Fruit fly (Drosophila melanogaster): ENCODE data around the gene CG4743.

The CG4743 gene

DNA sequence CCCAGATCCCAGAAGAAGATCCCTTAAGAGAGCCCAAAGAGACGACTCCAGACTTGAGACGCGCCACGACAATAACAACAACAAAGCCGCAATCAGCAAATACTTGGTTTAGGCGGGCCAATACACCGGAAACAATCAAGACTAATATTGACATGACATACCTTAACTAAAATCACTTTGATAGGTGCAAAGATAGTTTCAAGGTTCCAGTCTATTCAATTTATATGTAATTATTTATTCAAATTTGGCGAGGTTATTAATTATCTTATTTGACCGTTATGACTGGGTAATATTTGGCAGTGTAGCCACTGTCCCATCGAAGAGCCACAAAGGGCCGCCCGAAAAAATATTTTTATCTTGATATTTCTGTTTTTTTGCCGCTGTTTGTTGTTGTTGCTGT, 39.9 kb downstream of the CG4743 start (continued):
- TF ChIP-seq tio (GFP tag; optimal IDR thresholded peaks at IDR 0.05) (peak; percentile 1), org-1 (GFP tag; optimal IDR thresholded peaks at IDR 0.05) (peak; percentile 35), disco-r (GFP tag; optimal IDR thresholded peaks at IDR 0.05) (no peak), dimm (GFP tag; IDR thresholded peaks at IDR 0.05) (no peak), ara (GFP tag; IDR thresholded peaks at IDR 0.05) (peak; percentile 82), CG17612 (GFP tag; IDR thresholded peaks at IDR 0.05) (no peak), CG2875 (GFP tag; optimal IDR thresholded peaks at IDR 0.05) (peak; percentile 7), CG31441 (GFP tag; IDR thresholded peaks at IDR 0.05) (peak; percentile 61), CTCF (GFP tag; optimal IDR thresholded peaks at IDR 0.05) (no peak), jing (GFP tag; optimal IDR thresholded peaks at IDR 0.05) (peak; percentile 4), gro (GFP tag; optimal IDR thresholded peaks at IDR 0.05) (no peak), D19A (tag; optimal IDR thresholded peaks at IDR 0.05) (peak; percentile 56), Gug (GFP tag; IDR thresholded peaks at IDR 0.05) (peak; percentile 3; the same call in 1 of the 4 replicates), ac (GFP tag; optimal IDR thresholded peaks at IDR 0.05) (peak; percentile 61), her (GFP tag; optimal IDR thresholded peaks at IDR 0.05) (no peak), CG8290 (GFP tag; optimal IDR thresholded peaks at IDR 0.05) (no peak), CG8290 (tag; optimal IDR thresholded peaks at IDR 0.05) (no peak), CG1832 (GFP tag; optimal IDR thresholded peaks at IDR 0.05) (no peak), CG32772 (GFP tag; IDR thresholded peaks at IDR 0.05) (peak; percentile 21; the same call in 1 of the 2 replicates), az2 (GFP tag; optimal IDR thresholded peaks at IDR 0.05) (peak; percentile 55), chinmo (GFP tag; IDR thresholded peaks at IDR 0.05; ENCODE audit: partially characterized antibody) (no peak), pfk (GFP tag; optimal IDR thresholded peaks at IDR 0.05) (no peak), ken (GFP tag; IDR thresholded peaks at IDR 0.05) (peak; percentile 70; the same call in 2 of the 3 replicates), crol (GFP tag; IDR thresholded peaks at IDR 0.05) (no peak), CG11093 (GFP tag; IDR thresholded peaks at IDR 0.05) (peak; percentile 43; the same call in 1 of the 3 replicates), Ravus (GFP tag; IDR thresholded peaks at IDR 0.05) (peak; percentile 1; the same call in 1 of the 2 replicates), Fer3 (tag; optimal IDR thresholded peaks at IDR 0.05) (peak; percentile 52), Camta (GFP tag; optimal IDR thresholded peaks at IDR 0.05) (peak; percentile 26), CG14860 (GFP tag; IDR thresholded peaks at IDR 0.05; ENCODE audit: partially characterized antibody) (no peak), Dll (GFP tag; IDR thresholded peaks at IDR 0.05; ENCODE audit: partially characterized antibody) (no peak), CG6791 (GFP tag; IDR thresholded peaks at IDR 0.05; ENCODE audit: partially characterized antibody) (no peak), dan (GFP tag; IDR thresholded peaks at IDR 0.05) (0 out of 2 replicates have a peak, but pooled peaks have one; percentile 18), Nf-YB (GFP tag; optimal IDR thresholded peaks at IDR 0.05) (peak; percentile 8), Bteb2 (GFP tag; optimal IDR thresholded peaks at IDR 0.05) (no peak), vvl (GFP tag; IDR thresholded peaks at IDR 0.05) (peak; percentile 64), gt (GFP tag; IDR thresholded peaks at IDR 0.05) (0 out of 2 replicates have a peak, but pooled peaks have one; percentile 30), CG9727 (GFP tag; optimal IDR thresholded peaks at IDR 0.05) (peak; percentile 75), CG13894 (tag; optimal IDR thresholded peaks at IDR 0.05) (no peak), tap (tag; optimal IDR thresholded peaks at IDR 0.05) (peak; percentile 56), CG10147 (GFP tag; optimal IDR thresholded peaks at IDR 0.05) (no peak), CG14965 (GFP tag; optimal IDR thresholded peaks at IDR 0.05; ENCODE audit: borderline replicate concordance) (no peak), Drgx (GFP tag; IDR thresholded peaks at IDR 0.05) (peak; percentile 28; the same call in 1 of the 2 replicates), amos (GFP tag; IDR thresholded peaks at IDR 0.05; ENCODE audit: partially characterized antibody) (no peak), sima (GFP tag; optimal IDR thresholded peaks at IDR 0.05) (no peak), slp2 (GFP tag; optimal IDR thresholded peaks at IDR 0.05) (peak; percentile 11), slbo (GFP tag; IDR thresholded peaks at IDR 0.05) (peak; percentile 53), Ets97D (GFP tag; optimal IDR thresholded peaks at IDR 0.05) (no peak), CG9437 (GFP tag; optimal IDR thresholded peaks at IDR 0.05) (no peak), Lim3 (GFP tag; IDR thresholded peaks at IDR 0.05) (no peak), Hr78 (GFP tag; optimal IDR thresholded peaks at IDR 0.05) (no peak), Ptx1 (GFP tag; IDR thresholded peaks at IDR 0.05) (peak; percentile 64; the same call in 1 of the 2 replicates), salm (tag; optimal IDR thresholded peaks at IDR 0.05) (no peak)

All from whole organism, embryonic.